Worm (Caenorhabditis elegans): ENCODE results near the gene K08F9.4.

Gene K08F9.4

ce11 chrV:15187083-15188057 is 43.6 kb downstream of the K08F9.4 start, which contains the start of the genes cyn-7 and bath-36 (continued):
- no peak for TF ChIP-seq hrde-1 (tag; optimal IDR thresholded peaks at IDR 0.05; ENCODE audit: borderline replicate concordance)
- no peak; the same call in 1 of the 2 replicates for TF ChIP-seq cebp-1 (GFP tag; IDR thresholded peaks at IDR 0.05)
- TF ChIP-seq cebp-1 (tag; optimal IDR thresholded peaks at IDR 0.05): peak; percentile 61
- TF ChIP-seq fkh-3 (tag; optimal IDR thresholded peaks at IDR 0.05): no peak
- TF ChIP-seq K11D2.4 (GFP tag; IDR thresholded peaks at IDR 0.05): peak; percentile 71; the same call in 1 of the 2 replicates
- TF ChIP-seq ceh-40 (GFP tag; IDR thresholded peaks at IDR 0.05): no peak
- no peak for TF ChIP-seq F57C9.4 (tag; optimal IDR thresholded peaks at IDR 0.05)
- TF ChIP-seq efl-1 (GFP tag; optimal IDR thresholded peaks at IDR 0.05): peak; percentile 73
- peak; percentile 14 for TF ChIP-seq repo-1 (tag; optimal IDR thresholded peaks at IDR 0.05)
- peak in 1 of 2 experiments; percentile 63 for TF ChIP-seq let-607 (tag; optimal IDR thresholded peaks at IDR 0.05)
- no peak for TF ChIP-seq athp-1 (tag; optimal IDR thresholded peaks at IDR 0.05)
- TF ChIP-seq Y95B8A.8 (GFP tag; IDR thresholded peaks at IDR 0.05): 0 out of 2 replicates have a peak, but pooled peaks have one; percentile 26
- no peak for TF ChIP-seq sptf-2 (GFP tag; optimal IDR thresholded peaks at IDR 0.05)
- TF ChIP-seq snpc-1.1 (tag; optimal IDR thresholded peaks at IDR 0.05; ENCODE audit: insufficient read depth): no peak
- TF ChIP-seq sea-2 (GFP tag; IDR thresholded peaks at IDR 0.05): no peak
- no peak for TF ChIP-seq F57A8.1 (GFP tag; optimal IDR thresholded peaks at IDR 0.05)
- TF ChIP-seq aptf-3 (GFP tag; IDR thresholded peaks at IDR 0.05): no peak
- TF ChIP-seq hlh-26 (GFP tag; conservative IDR thresholded peaks at IDR 0.05): no peak
- no peak for TF ChIP-seq Y56A3A.18 (GFP tag; IDR thresholded peaks at IDR 0.05)
- no peak for TF ChIP-seq hmg-20 (GFP tag; IDR thresholded peaks at IDR 0.05)
- TF ChIP-seq cebp-2 (GFP tag; IDR thresholded peaks at IDR 0.05): no peak
- TF ChIP-seq egl-44 (GFP tag; IDR thresholded peaks at IDR 0.05): no peak
- peak; percentile 65 for TF ChIP-seq xnd-1 (tag; optimal IDR thresholded peaks at IDR 0.05)
- no peak for TF ChIP-seq unc-62 (GFP tag; optimal IDR thresholded peaks at IDR 0.05)
- peak; percentile 55; the same call in 1 of the 2 replicates for TF ChIP-seq B0336.3 (GFP tag; IDR thresholded peaks at IDR 0.05)
- peak; percentile 44; the same call in 1 of the 2 replicates for TF ChIP-seq ceh-100 (GFP tag; IDR thresholded peaks at IDR 0.05)
- TF ChIP-seq nhr-27 (tag; optimal IDR thresholded peaks at IDR 0.05): no peak
- no peak; the same call in 1 of the 2 replicates for TF ChIP-seq attf-3 (GFP tag; conservative IDR thresholded peaks at IDR 0.05)
- TF ChIP-seq tlf-1 (GFP tag; optimal IDR thresholded peaks at IDR 0.05): peak; percentile 86
- no peak for TF ChIP-seq ztf-18 (tag; optimal IDR thresholded peaks at IDR 0.05)
- peak; percentile 28 for TF ChIP-seq rpc-1 (optimal IDR thresholded peaks at IDR 0.05)
- no peak for TF ChIP-seq rpc-1 (tag; optimal IDR thresholded peaks at IDR 0.05)
- TF ChIP-seq Y79H2A.3 (GFP tag; conservative IDR thresholded peaks at IDR 0.05): no peak
- TF ChIP-seq attf-6 (GFP tag; IDR thresholded peaks at IDR 0.05): no peak
- TF ChIP-seq B0019.2 (GFP tag; conservative IDR thresholded peaks at IDR 0.05): 0 out of 2 replicates have a peak, but pooled peaks have one; percentile 25
- TF ChIP-seq ztf-6 (GFP tag; IDR thresholded peaks at IDR 0.05): no peak
- TF ChIP-seq hmg-1.2 (GFP tag; IDR thresholded peaks at IDR 0.05): peak; percentile 33
- peak; percentile 83 for TF ChIP-seq lin-54 (GFP tag; optimal IDR thresholded peaks at IDR 0.05)
- peak; percentile 53; the same call in 1 of the 2 replicates for TF ChIP-seq nfyb-1 (GFP tag; IDR thresholded peaks at IDR 0.05)
- TF ChIP-seq D2030.7 (GFP tag; IDR thresholded peaks at IDR 0.05): peak; percentile 62; the same call in 1 of the 2 replicates
- peak; percentile 70 for TF ChIP-seq lir-1 (GFP tag; conservative IDR thresholded peaks at IDR 0.05)
- peak; percentile 8 for TF ChIP-seq madf-10 (tag; optimal IDR thresholded peaks at IDR 0.05)
- TF ChIP-seq rec-8 (tag; optimal IDR thresholded peaks at IDR 0.05): no peak
- TF ChIP-seq nfya-2 (GFP tag; IDR thresholded peaks at IDR 0.05): no peak
- TF ChIP-seq egrh-3 (GFP tag; IDR thresholded peaks at IDR 0.05): no peak
- TF ChIP-seq dox-1 (GFP tag; IDR thresholded peaks at IDR 0.05): peak; percentile 68

All from whole organism, young adult.